Fruit fly (Drosophila melanogaster): ENCODE measurements around the gene CG13737.

The CG13737 gene

dm6 chr3L:13911649-13912260 is 33.0 kb downstream of the CG13737 start (continued):
- no peak for TF ChIP-seq CG10431 (GFP tag; optimal IDR thresholded peaks at IDR 0.05)
- TF ChIP-seq CG1832 (GFP tag; optimal IDR thresholded peaks at IDR 0.05), result no peak
- peak; percentile 5 for TF ChIP-seq CG1603 (tag; optimal IDR thresholded peaks at IDR 0.05)
- peak; percentile 53 for TF ChIP-seq salm (tag; optimal IDR thresholded peaks at IDR 0.05)
- peak; percentile 47 for TF ChIP-seq CG9817 (tag; optimal IDR thresholded peaks at IDR 0.05)
- no peak for TF ChIP-seq gt (GFP tag; IDR thresholded peaks at IDR 0.05)
- peak; percentile 51 for TF ChIP-seq CG3281 (GFP tag; optimal IDR thresholded peaks at IDR 0.05)
- TF ChIP-seq CG17385 (GFP tag; optimal IDR thresholded peaks at IDR 0.05), result peak; percentile 43
- peak; percentile 71 for TF ChIP-seq fd96Cb (tag; optimal IDR thresholded peaks at IDR 0.05)
- no peak for TF ChIP-seq CG16779 (GFP tag; IDR thresholded peaks at IDR 0.05)
- peak; percentile 47 for TF ChIP-seq CG1529 (GFP tag; optimal IDR thresholded peaks at IDR 0.05)
- TF ChIP-seq CG43689 (GFP tag; IDR thresholded peaks at IDR 0.05), result no peak
- no peak for TF ChIP-seq Hr39 (optimal IDR thresholded peaks at IDR 0.05)
- no peak for TF ChIP-seq Hand (GFP tag; optimal IDR thresholded peaks at IDR 0.05)
- no peak; the same call in 2 of the 3 replicates for TF ChIP-seq CG11093 (GFP tag; IDR thresholded peaks at IDR 0.05)
- TF ChIP-seq CG13424 (tag; optimal IDR thresholded peaks at IDR 0.05), result peak; percentile 75
- TF ChIP-seq CG17359 (tag; optimal IDR thresholded peaks at IDR 0.05), result peak; percentile 71
- TF ChIP-seq CG14965 (GFP tag; optimal IDR thresholded peaks at IDR 0.05; ENCODE audit: borderline replicate concordance), result no peak
- no peak for TF ChIP-seq Elba2 (GFP tag; optimal IDR thresholded peaks at IDR 0.05)
- TF ChIP-seq sd (tag; optimal IDR thresholded peaks at IDR 0.05), result peak; percentile 67
- 0 out of 3 replicates have a peak, but pooled peaks have one; percentile 42 for TF ChIP-seq ci (GFP tag; IDR thresholded peaks at IDR 0.05)
- no peak for TF ChIP-seq da (GFP tag; optimal IDR thresholded peaks at IDR 0.05)
- no peak for TF ChIP-seq CG7928 (GFP tag; optimal IDR thresholded peaks at IDR 0.05)
- no peak for TF ChIP-seq CG17802 (tag; optimal IDR thresholded peaks at IDR 0.05)
- no peak for TF ChIP-seq pan (optimal IDR thresholded peaks at IDR 0.05)
- peak in 1 of 2 experiments; percentile 76 for TF ChIP-seq pan (GFP tag; optimal IDR thresholded peaks at IDR 0.05 in 1 of 2, IDR thresholded peaks at IDR 0.05 in 1 of 2)
- no peak for TF ChIP-seq Max (GFP tag; optimal IDR thresholded peaks at IDR 0.05)
- TF ChIP-seq jigr1 (GFP tag; IDR thresholded peaks at IDR 0.05), result 0 out of 3 replicates have a peak, but pooled peaks have one; percentile 34
- peak; percentile 60 for TF ChIP-seq CG14667 (GFP tag; IDR thresholded peaks at IDR 0.05)
- peak in 1 of 2 experiments; percentile 74 for TF ChIP-seq bsh (GFP tag; optimal IDR thresholded peaks at IDR 0.05)
- peak; percentile 56 for TF ChIP-seq CG13296 (GFP tag; optimal IDR thresholded peaks at IDR 0.05)
- TF ChIP-seq CG10543 (GFP tag; optimal IDR thresholded peaks at IDR 0.05), result peak; percentile 31
- TF ChIP-seq CG13775 (GFP tag; optimal IDR thresholded peaks at IDR 0.05), result peak; percentile 19
- no peak for TF ChIP-seq CG16813 (GFP tag; IDR thresholded peaks at IDR 0.05; ENCODE audit: partially characterized antibody)
- peak; percentile 49 for TF ChIP-seq tap (tag; optimal IDR thresholded peaks at IDR 0.05)
- no peak for TF ChIP-seq gce (GFP tag; IDR thresholded peaks at IDR 0.05)
- TF ChIP-seq fd102C (GFP tag; optimal IDR thresholded peaks at IDR 0.05), result no peak
- TF ChIP-seq CG15514 (GFP tag; optimal IDR thresholded peaks at IDR 0.05), result peak; percentile 50
- no peak for TF ChIP-seq sc (optimal IDR thresholded peaks at IDR 0.05)
- TF ChIP-seq sc (GFP tag; optimal IDR thresholded peaks at IDR 0.05), result peak; percentile 58
- TF ChIP-seq Spps (tag; optimal IDR thresholded peaks at IDR 0.05), result no peak
- TF ChIP-seq grau (tag; optimal IDR thresholded peaks at IDR 0.05), result peak; percentile 78
- peak; percentile 61; the same call in 1 of the 3 replicates for TF ChIP-seq CG34422 (GFP tag; IDR thresholded peaks at IDR 0.05)
- peak; percentile 77 for TF ChIP-seq Ptx1 (GFP tag; IDR thresholded peaks at IDR 0.05)
- no peak for TF ChIP-seq gro (GFP tag; optimal IDR thresholded peaks at IDR 0.05)
- TF ChIP-seq sisA (GFP tag; IDR thresholded peaks at IDR 0.05), result peak; percentile 51
- peak; percentile 85 for TF ChIP-seq CG2678 (tag; optimal IDR thresholded peaks at IDR 0.05)
- no peak for TF ChIP-seq CG6765 (GFP tag; optimal IDR thresholded peaks at IDR 0.05)
- TF ChIP-seq CoRest (tag; optimal IDR thresholded peaks at IDR 0.05), result peak; percentile 81
- TF ChIP-seq CG12219 (GFP tag; optimal IDR thresholded peaks at IDR 0.05), result peak; percentile 20
